Fruit fly (Drosophila melanogaster) whole organism, embryonic: ENCODE measurements around the gene CG6689.

Experiments
- Abd-B ChIP-seq: fragments of 200-800 bp; sonication (Bioruptor generic); optimal IDR thresholded peaks from 2 replicates; lab custom pipeline; 2018; ENCODE audit warnings: missing biosample characterization, mild to moderate bottlenecking, missing genetic modification characterization, moderate library complexity
- CG10147 ChIP-seq: fragments of 200-800 bp; sonication (Bioruptor generic); optimal IDR thresholded peaks from 2 replicates; lab custom pipeline; 2019; ENCODE audit warnings: missing biosample characterization, mild to moderate bottlenecking, missing genetic modification characterization, moderate library complexity
- CG10979 ChIP-seq: fragments of 200-800 bp; sonication (Bioruptor generic); optimal IDR thresholded peaks from 2 replicates; lab custom pipeline; 2018; ENCODE audit warnings: missing biosample characterization, mild to moderate bottlenecking, missing genetic modification characterization, moderate library complexity
- CG11093 ChIP-seq: fragments of 200-800 bp; sonication (Bioruptor generic); IDR thresholded peaks from 3 replicates; pipeline ENCODE4 v1.3.6; 2022; ENCODE audit warnings: missing biosample characterization, missing genetic modification characterization
- CG11247 ChIP-seq: fragments of 200-800 bp; sonication (Bioruptor generic); IDR thresholded peaks from 2 replicates; pipeline ENCODE4 v1.3.6; 2022; ENCODE audit warnings: missing biosample characterization, missing genetic modification characterization
- CG11695 ChIP-seq: fragments of 200-800 bp; sonication (Bioruptor generic); IDR thresholded peaks from 3 replicates; pipeline ENCODE4 v1.3.6; 2022; ENCODE audit warnings: missing biosample characterization, missing genetic modification characterization
- CG11723 ChIP-seq: fragments of 200-800 bp; sonication (Bioruptor generic); optimal IDR thresholded peaks from 2 replicates; lab custom pipeline; 2017; ENCODE audit warnings: missing biosample characterization, mild to moderate bottlenecking, missing genetic modification characterization
- CG1233 ChIP-seq: fragments of 200-800 bp; sonication (Bioruptor generic); optimal IDR thresholded peaks from 4 replicates; lab custom pipeline; 2018; ENCODE audit warnings: missing biosample characterization, mild to moderate bottlenecking, missing genetic modification characterization
- CG13775 ChIP-seq: fragments of 200-800 bp; sonication (Bioruptor generic); optimal IDR thresholded peaks from 3 replicates; lab custom pipeline; 2017; ENCODE audit warnings: missing biosample characterization, mild to moderate bottlenecking, missing genetic modification characterization
- CG14441 ChIP-seq: fragments of 200-800 bp; sonication (Bioruptor generic); IDR thresholded peaks from 2 replicates; pipeline ENCODE4 v1.3.6; 2022; ENCODE audit warnings: missing biosample characterization, missing genetic modification characterization
- CG15601 ChIP-seq: fragments of 200-800 bp; sonication (Bioruptor generic); optimal IDR thresholded peaks from 3 replicates; lab custom pipeline; 2019; ENCODE audit warnings: missing biosample characterization, mild to moderate bottlenecking, missing genetic modification characterization, moderate library complexity
- CG1602 ChIP-seq: fragments of 200-800 bp; sonication (Bioruptor generic); optimal IDR thresholded peaks from 3 replicates; lab custom pipeline; 2016; ENCODE audit warnings: missing biosample characterization, missing genetic modification characterization
- CG18476 ChIP-seq: fragments of 200-800 bp; sonication (Bioruptor generic); optimal IDR thresholded peaks from 2 replicates; lab custom pipeline; 2016; ENCODE audit warnings: missing biosample characterization, mild to moderate bottlenecking, missing genetic modification characterization
- CG3163 ChIP-seq: fragments of 200-800 bp; sonication (Bioruptor generic); optimal IDR thresholded peaks from 3 replicates; lab custom pipeline; 2016; ENCODE audit warnings: missing biosample characterization, missing genetic modification characterization
- CG32767 ChIP-seq: fragments of 200-800 bp; sonication (Bioruptor generic); IDR thresholded peaks from 2 replicates; pipeline ENCODE4 v1.3.6; 2022; ENCODE audit warnings: missing biosample characterization, missing genetic modification characterization
- CG42726 ChIP-seq: fragments of 200-800 bp; sonication (Bioruptor generic); IDR thresholded peaks from 2 replicates; pipeline ENCODE4 v1.3.6; 2022; ENCODE audit warnings: missing biosample characterization, missing genetic modification characterization; ENCODE audit not compliant: partially characterized antibody
- CG6175 ChIP-seq: fragments of 200-800 bp; sonication (Bioruptor generic); IDR thresholded peaks from 3 replicates; pipeline ENCODE4 v1.3.6; 2022; ENCODE audit warnings: missing biosample characterization, missing genetic modification characterization
- CG6272 ChIP-seq: fragments of 200-800 bp; sonication (Bioruptor generic); IDR thresholded peaks from 2 replicates; pipeline ENCODE4 v1.3.6; 2022; ENCODE audit warnings: missing biosample characterization, missing genetic modification characterization
- CG8388 ChIP-seq: fragments of 200-800 bp; sonication (Bioruptor generic); optimal IDR thresholded peaks from 2 replicates; lab custom pipeline; 2019; ENCODE audit warnings: missing biosample characterization, mild to moderate bottlenecking, missing genetic modification characterization, moderate library complexity
- Camta ChIP-seq: fragments of 200-800 bp; sonication (Bioruptor generic); optimal IDR thresholded peaks from 2 replicates; lab custom pipeline; 2016; ENCODE audit warnings: missing biosample characterization, missing genetic modification characterization
- Dfd ChIP-seq, 2 experiments: fragments of >200 bp; optimal IDR thresholded peaks; 2 replicates each; lab custom pipeline; 2017; ENCODE audit warnings: missing biosample characterization in 2 of 2, missing genetic modification characterization in 2 of 2
- Dref ChIP-seq: fragments of 200-800 bp; sonication (Bioruptor generic); IDR thresholded peaks from 2 replicates; pipeline ENCODE4 v1.3.6; 2022; ENCODE audit warnings: missing biosample characterization, missing genetic modification characterization
- ERR ChIP-seq: fragments of 200-800 bp; sonication (Bioruptor generic); optimal IDR thresholded peaks from 2 replicates; lab custom pipeline; 2016; ENCODE audit warnings: missing biosample characterization, missing genetic modification characterization
- Ets97D ChIP-seq: fragments of 200-800 bp; sonication (Bioruptor generic); optimal IDR thresholded peaks from 3 replicates; lab custom pipeline; 2016; ENCODE audit warnings: missing biosample characterization, missing genetic modification characterization
- Gsc ChIP-seq: fragments of 200-800 bp; sonication (Bioruptor generic); IDR thresholded peaks from 2 replicates; pipeline ENCODE4 v1.3.6; 2022; ENCODE audit warnings: missing biosample characterization, missing genetic modification characterization
- HLHmδ ChIP-seq: fragments of 200-800 bp; sonication (Bioruptor generic); optimal IDR thresholded peaks from 2 replicates; lab custom pipeline; 2018; ENCODE audit warnings: missing biosample characterization, mild to moderate bottlenecking, missing genetic modification characterization, moderate library complexity
- Hr51 ChIP-seq, 2 experiments: fragments of 200-800 bp; sonication (Bioruptor generic); optimal IDR thresholded peaks; 2 replicates in 1 of 2; 3 replicates in 1 of 2; lab custom pipeline; 2016 to 2018; ENCODE audit warnings: missing biosample characterization in 2 of 2, missing genetic modification characterization in 2 of 2, mild to moderate bottlenecking in 1 of 2, moderate library complexity in 1 of 2
- Med ChIP-seq: fragments of 200-800 bp; sonication (Bioruptor generic); peaks from one replicate; lab custom pipeline; 2016; ENCODE audit warnings: missing biosample characterization, missing genetic modification characterization, mild to moderate bottlenecking, inconsistent platforms, moderate library complexity
- Meics ChIP-seq: fragments of 200-800 bp; sonication (Bioruptor generic); optimal IDR thresholded peaks from 2 replicates; lab custom pipeline; 2017; ENCODE audit warnings: missing biosample characterization, mild to moderate bottlenecking, missing genetic modification characterization
- NfI ChIP-seq: fragments of 200-800 bp; sonication (Bioruptor generic); optimal IDR thresholded peaks from 3 replicates; lab custom pipeline; 2018; ENCODE audit warnings: missing biosample characterization, mild to moderate bottlenecking, missing genetic modification characterization, moderate library complexity
- Pdp1 ChIP-seq, 2 experiments: fragments of 200-800 bp; sonication (Bioruptor generic); optimal IDR thresholded peaks; 3 replicates each; lab custom pipeline; 2016; ENCODE audit warnings: missing biosample characterization in 2 of 2, missing genetic modification characterization in 2 of 2, mild to moderate bottlenecking in 1 of 2, moderate library complexity in 1 of 2
- bbx ChIP-seq: fragments of 200-800 bp; sonication (Bioruptor generic); IDR thresholded peaks from 2 replicates; pipeline ENCODE4 v1.3.6; 2022; ENCODE audit warnings: missing biosample characterization, missing genetic modification characterization; ENCODE audit not compliant: partially characterized antibody
- chm ChIP-seq: fragments of 200-800 bp; sonication (Bioruptor generic); IDR thresholded peaks from 2 replicates; pipeline ENCODE4 v1.3.6; 2022; ENCODE audit warnings: missing biosample characterization, missing genetic modification characterization
- chn ChIP-seq: fragments of 200-800 bp; sonication (Bioruptor generic); optimal IDR thresholded peaks from 2 replicates; lab custom pipeline; 2016; ENCODE audit warnings: missing biosample characterization, missing genetic modification characterization
- crc ChIP-seq: fragments of 200-800 bp; sonication (Bioruptor generic); optimal IDR thresholded peaks from 2 replicates; lab custom pipeline; 2016; ENCODE audit warnings: missing biosample characterization, missing genetic modification characterization
- danr ChIP-seq: fragments of 200-800 bp; sonication (Bioruptor generic); IDR thresholded peaks from 2 replicates; pipeline ENCODE4 v1.3.6; 2022; ENCODE audit warnings: missing biosample characterization, missing genetic modification characterization
- dmrt99B ChIP-seq: fragments of 200-800 bp; sonication (Bioruptor generic); optimal IDR thresholded peaks from 2 replicates; lab custom pipeline; 2018; ENCODE audit warnings: missing biosample characterization, mild to moderate bottlenecking, missing genetic modification characterization, moderate library complexity
- exex ChIP-seq: fragments of 200-800 bp; sonication (Bioruptor generic); optimal IDR thresholded peaks from 4 replicates; lab custom pipeline; 2018; ENCODE audit warnings: missing biosample characterization, mild to moderate bottlenecking, missing genetic modification characterization, moderate library complexity
- lbe ChIP-seq: fragments of 200-800 bp; sonication (Bioruptor generic); optimal IDR thresholded peaks from 2 replicates; lab custom pipeline; 2016; ENCODE audit warnings: missing biosample characterization, mild to moderate bottlenecking, missing genetic modification characterization
- nerfin-1 ChIP-seq: fragments of 200-800 bp; sonication (Bioruptor generic); optimal IDR thresholded peaks from 3 replicates; lab custom pipeline; 2019; ENCODE audit warnings: missing biosample characterization, mild to moderate bottlenecking, missing genetic modification characterization, moderate library complexity
- nmo ChIP-seq: fragments of 200-800 bp; sonication (Bioruptor generic); optimal IDR thresholded peaks from 2 replicates; lab custom pipeline; 2018; ENCODE audit warnings: missing biosample characterization, mild to moderate bottlenecking, missing genetic modification characterization, moderate library complexity
- otp ChIP-seq: fragments of 200-800 bp; sonication (Bioruptor generic); IDR thresholded peaks from 3 replicates; pipeline ENCODE4, ENCODE4 v1.3.6; 2022; ENCODE audit warnings: missing biosample characterization, missing genetic modification characterization
- pita ChIP-seq: fragments of 200-800 bp; sonication (Bioruptor generic); optimal IDR thresholded peaks from 2 replicates; lab custom pipeline; 2017; ENCODE audit warnings: missing biosample characterization, mild to moderate bottlenecking, missing genetic modification characterization
- repo ChIP-seq: fragments of 200-800 bp; sonication (Bioruptor generic); optimal IDR thresholded peaks from 2 replicates; lab custom pipeline; 2016; ENCODE audit warnings: missing biosample characterization, missing genetic modification characterization
- run ChIP-seq: fragments of 200-800 bp; sonication (Bioruptor generic); optimal IDR thresholded peaks from 3 replicates; lab custom pipeline; 2018; ENCODE audit warnings: missing biosample characterization, mild to moderate bottlenecking, missing genetic modification characterization
- sisA ChIP-seq: fragments of 200-800 bp; sonication (Bioruptor generic); IDR thresholded peaks from 2 replicates; pipeline ENCODE4 v1.3.6; 2022; ENCODE audit warnings: missing biosample characterization, missing genetic modification characterization
- slbo ChIP-seq: fragments of 200-800 bp; sonication (Bioruptor generic); IDR thresholded peaks from 2 replicates; pipeline ENCODE4 v1.3.6; 2022; ENCODE audit warnings: missing biosample characterization, missing genetic modification characterization
- sob ChIP-seq: fragments of 200-800 bp; sonication (Bioruptor generic); IDR thresholded peaks from 2 replicates; pipeline ENCODE4 v1.3.6; 2022; ENCODE audit warnings: missing biosample characterization, missing genetic modification characterization
- tll ChIP-seq, 2 experiments: fragments of 200-800 bp in 1 of 2; fragments of >200 bp in 1 of 2; sonication (Bioruptor generic) in 1 of 2; optimal IDR thresholded peaks; 2 replicates each; lab custom pipeline; 2017 to 2019; ENCODE audit warnings: missing biosample characterization in 2 of 2, missing genetic modification characterization in 2 of 2, mild to moderate bottlenecking in 1 of 2, moderate library complexity in 1 of 2
- wdn ChIP-seq: fragments of 200-800 bp; sonication (Bioruptor generic); IDR thresholded peaks from 2 replicates; pipeline ENCODE4 v1.3.6; 2022; ENCODE audit warnings: missing biosample characterization, missing genetic modification characterization

CG6689 gene

dm6 chr3R:11226496-11226895 lies 6.6 kb upstream of the CG6689 start, which contains the start of gene CG17726 (continued):
- TF ChIP-seq nerfin-1 (tag; lab: Kevin White, UChicago) (peak; percentile 93), CG6175 (GFP tag; lab: Robert Waterston, UW) (peak; percentile 87), CG10147 (GFP tag; lab: Kevin White, UChicago) (peak; percentile 95), exex (tag; lab: Kevin White, UChicago) (no peak), wdn (GFP tag; lab: Robert Waterston, UW) (peak; percentile 96), ERR (GFP tag; lab: Kevin White, UChicago) (peak; percentile 63), Pdp1 (GFP tag; optimal IDR thresholded peaks at IDR 0.05; lab: Kevin White, UChicago) (peak; percentile 90 to 95), Meics (GFP tag; lab: Kevin White, UChicago) (peak; percentile 96), CG3163 (peak; percentile 63), Dref (GFP tag; lab: Robert Waterston, UW) (peak; percentile 20; the same call in 1 of the 2 replicates), slbo (GFP tag; lab: Robert Waterston, UW) (peak; percentile 98), CG10979 (tag; lab: Kevin White, UChicago) (peak; percentile 97), CG11247 (peak; percentile 96), CG1233 (peak; percentile 91), danr (GFP tag; lab: Robert Waterston, UW) (peak; percentile 93), sob (GFP tag; lab: Robert Waterston, UW) (peak; percentile 97), sisA (GFP tag; lab: Robert Waterston, UW) (peak; percentile 97), Abd-B (GFP tag; lab: Kevin White, UChicago) (peak; percentile 94), CG6272 (GFP tag; lab: Robert Waterston, UW) (peak; percentile 93), chn (GFP tag; lab: Kevin White, UChicago) (peak; percentile 94), Camta (GFP tag; lab: Kevin White, UChicago) (peak; percentile 95), CG15601 (tag; lab: Kevin White, UChicago) (peak; percentile 97), run (tag; lab: Kevin White, UChicago) (peak; percentile 96), CG11723 (GFP tag; lab: Kevin White, UChicago) (peak; percentile 87), CG14441 (GFP tag; lab: Robert Waterston, UW) (peak; percentile 97), repo (GFP tag; lab: Kevin White, UChicago) (peak; percentile 76), HLHmδ (GFP tag; lab: Kevin White, UChicago) (no peak), CG11093 (GFP tag; lab: Robert Waterston, UW) (peak; percentile 95), crc (peak; percentile 77)

DNA sequence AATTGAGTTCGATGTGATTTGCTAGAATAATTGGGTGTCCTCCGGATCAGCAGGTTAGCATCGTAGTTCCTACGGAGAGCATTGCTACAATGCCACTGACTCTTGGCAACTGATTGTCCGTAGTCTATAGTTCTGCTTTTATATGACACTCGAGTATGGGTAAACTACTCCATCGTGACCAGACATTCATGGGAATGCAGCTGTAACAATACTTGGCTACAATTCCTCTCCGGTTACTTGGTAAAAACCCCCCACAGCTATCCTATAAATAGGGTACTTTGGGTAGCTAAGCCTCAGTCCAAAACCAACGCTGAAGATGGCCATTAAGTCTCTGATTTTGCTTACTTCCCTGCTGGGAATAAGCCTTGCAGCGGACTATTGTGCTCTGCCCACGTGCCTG lies 5.4 kb upstream of the CG6689 start, which contains the start of gene scpr-C:
Gene scpr-C (plus strand): TSS at position 301 of the 400 bp plus-strand sequence.
- TF ChIP-seq sob (GFP tag; lab: Robert Waterston, UW): peak; percentile 14; the same call in 1 of the 2 replicates
- no peak for TF ChIP-seq CG3163
- TF ChIP-seq nmo (GFP tag; lab: Kevin White, UChicago): no peak
- TF ChIP-seq pita (GFP tag; lab: Kevin White, UChicago): no peak
- TF ChIP-seq Gsc (GFP tag; lab: Robert Waterston, UW): no peak
- TF ChIP-seq chm: peak; percentile 41; the same call in 1 of the 2 replicates
- no peak for TF ChIP-seq bbx
- TF ChIP-seq Dfd (GFP tag; optimal IDR thresholded peaks at IDR 0.05; lab: Kevin White, UChicago): no peak
- no peak for TF ChIP-seq CG13775 (GFP tag; lab: Kevin White, UChicago)
- TF ChIP-seq Med (GFP tag; lab: Kevin White, UChicago): peak; percentile 76
- TF ChIP-seq CG8388 (GFP tag; lab: Kevin White, UChicago): no peak
- TF ChIP-seq CG11695: no peak
- no peak for TF ChIP-seq tll (GFP tag; optimal IDR thresholded peaks at IDR 0.05; lab: Kevin White, UChicago)
- TF ChIP-seq otp (GFP tag; lab: Robert Waterston, UW): no peak
- TF ChIP-seq dmrt99B (tag; lab: Kevin White, UChicago): no peak
- no peak for TF ChIP-seq CG1602
- TF ChIP-seq CG42726: 0 out of 2 replicates have a peak, but pooled peaks have one; percentile 17
- TF ChIP-seq CG32767 (GFP tag; lab: Robert Waterston, UW): no peak
- no peak for TF ChIP-seq CG18476 (GFP tag; lab: Kevin White, UChicago)
- no peak for TF ChIP-seq Ets97D
- TF ChIP-seq Hr51 (GFP tag; optimal IDR thresholded peaks at IDR 0.05; lab: Kevin White, UChicago): no peak
- no peak for TF ChIP-seq lbe
- TF ChIP-seq NfI (GFP tag; lab: Kevin White, UChicago): no peak
